Worm (Caenorhabditis elegans): Measurements from ENCODE around the gene srtx-1.

ce11 chrIV:7467170-7467569 lies 46.2 kb downstream of the srtx-1 start:
- no peak for TF ChIP-seq cog-1 (tag; optimal IDR thresholded peaks at IDR 0.05)
- TF ChIP-seq ztf-23 (GFP tag; IDR thresholded peaks at IDR 0.05): no peak
